Fruit fly (Drosophila melanogaster): ENCODE data around the gene Rpt5.

The Rpt5 gene

dm6 chr3R:23782456-23783402, 30.1 kb downstream of the Rpt5 start (continued):
- TF ChIP-seq CG16779 (tag; optimal IDR thresholded peaks at IDR 0.05) (peak; percentile 65), Hr4 (GFP tag; optimal IDR thresholded peaks at IDR 0.05) (peak; percentile 94), dsx (GFP tag; optimal IDR thresholded peaks at IDR 0.05; ENCODE audit: poor library complexity, severe bottlenecking) (peak; percentile 85), Eip78C (GFP tag) (peak; percentile 99), Met (GFP tag; optimal IDR thresholded peaks at IDR 0.05) (peak; percentile 94), fd85E (GFP tag; optimal IDR thresholded peaks at IDR 0.05) (peak; percentile 48), CG8632 (GFP tag; optimal IDR thresholded peaks at IDR 0.05) (peak; percentile 83), CG4318 (GFP tag; optimal IDR thresholded peaks at IDR 0.05) (peak; percentile 91), CG6276 (GFP tag; optimal IDR thresholded peaks at IDR 0.05) (peak; percentile 89), CG3032 (tag; optimal IDR thresholded peaks at IDR 0.05) (peak; percentile 88), Ets21C (GFP tag; optimal IDR thresholded peaks at IDR 0.05) (peak; percentile 75)

- TF ChIP-seq vri (GFP tag; optimal IDR thresholded peaks at IDR 0.05) (peak; percentile 58), acj6 (GFP tag; optimal IDR thresholded peaks at IDR 0.05) (no peak)
These were observed 30.7 kb downstream of the Rpt5 start for dm6 chr3R:23783403-23783757.

dm6 chr3R:23783961-23784360, 31.3 kb downstream of the Rpt5 start:
- peak; percentile 67 to 84 for TF ChIP-seq salr (GFP tag; optimal IDR thresholded peaks at IDR 0.05)
- TF ChIP-seq CG4318 (GFP tag; optimal IDR thresholded peaks at IDR 0.05) = peak; percentile 86
- TF ChIP-seq fd85E (GFP tag; optimal IDR thresholded peaks at IDR 0.05) = peak; percentile 37
- peak; percentile 90 for TF ChIP-seq OdsH (GFP tag; optimal IDR thresholded peaks at IDR 0.05)
- peak; percentile 75 for TF ChIP-seq Smox (GFP tag; optimal IDR thresholded peaks at IDR 0.05)
- peak; percentile 80 for TF ChIP-seq CG11762 (GFP tag; optimal IDR thresholded peaks at IDR 0.05; ENCODE audit: insufficient read depth)
- TF ChIP-seq CG11902 (GFP tag; optimal IDR thresholded peaks at IDR 0.05) = peak; percentile 66
- TF ChIP-seq Blimp-1 (GFP tag; optimal IDR thresholded peaks at IDR 0.05) = peak; percentile 1
- TF ChIP-seq CG1621 (tag; optimal IDR thresholded peaks at IDR 0.05) = peak; percentile 85
- no peak for TF ChIP-seq Eip93F (GFP tag; optimal IDR thresholded peaks at IDR 0.05)
- peak; percentile 85 for TF ChIP-seq spab (GFP tag; optimal IDR thresholded peaks at IDR 0.05)
- peak; percentile 97 for TF ChIP-seq Eip78C (GFP tag)
- peak; percentile 90 for TF ChIP-seq Hr4 (GFP tag; optimal IDR thresholded peaks at IDR 0.05)
- TF ChIP-seq topi (GFP tag; optimal IDR thresholded peaks at IDR 0.05) = peak; percentile 86
- peak; percentile 82 for TF ChIP-seq dac (GFP tag; optimal IDR thresholded peaks at IDR 0.05)
- peak; percentile 90 for TF ChIP-seq CG10631 (GFP tag; optimal IDR thresholded peaks at IDR 0.05)
- TF ChIP-seq ss (GFP tag; optimal IDR thresholded peaks at IDR 0.05) = peak; percentile 86 to 87
- peak; percentile 90 for TF ChIP-seq acj6 (GFP tag; optimal IDR thresholded peaks at IDR 0.05)
- TF ChIP-seq CG11294 (GFP tag; IDR thresholded peaks at IDR 0.05) = peak; percentile 65
- TF ChIP-seq CG32006 (GFP tag; optimal IDR thresholded peaks at IDR 0.05) = peak; percentile 94
- peak; percentile 84 for TF ChIP-seq CG34406 (GFP tag; optimal IDR thresholded peaks at IDR 0.05)
- TF ChIP-seq Lpt (GFP tag; optimal IDR thresholded peaks at IDR 0.05) = peak; percentile 83
- peak; percentile 74 for TF ChIP-seq CG9139 (GFP tag; optimal IDR thresholded peaks at IDR 0.05)
- TF ChIP-seq esn (GFP tag; optimal IDR thresholded peaks at IDR 0.05) = peak; percentile 84
- TF ChIP-seq achi (GFP tag; optimal IDR thresholded peaks at IDR 0.05) = peak; percentile 87
- peak; percentile 60 for TF ChIP-seq Ets21C (GFP tag; optimal IDR thresholded peaks at IDR 0.05)
- peak; percentile 84 for TF ChIP-seq net (GFP tag; optimal IDR thresholded peaks at IDR 0.05)
- TF ChIP-seq CG8632 (GFP tag; optimal IDR thresholded peaks at IDR 0.05) = peak; percentile 86
- peak; percentile 76 for TF ChIP-seq eg (GFP tag; IDR thresholded peaks at IDR 0.05)
- peak; percentile 73 for TF ChIP-seq Sox15 (GFP tag; optimal IDR thresholded peaks at IDR 0.05)
- peak; percentile 80 for TF ChIP-seq CG6163 (GFP tag; IDR thresholded peaks at IDR 0.05)
- peak; percentile 78 for TF ChIP-seq Sox102F (GFP tag; optimal IDR thresholded peaks at IDR 0.05)
- TF ChIP-seq fd59A (GFP tag; optimal IDR thresholded peaks at IDR 0.05) = peak; percentile 86
- peak; percentile 85 for TF ChIP-seq Met (GFP tag; optimal IDR thresholded peaks at IDR 0.05)
- TF ChIP-seq CG6808 (GFP tag; optimal IDR thresholded peaks at IDR 0.05) = peak; percentile 87
- peak; percentile 90 for TF ChIP-seq Eip75B (GFP tag; optimal IDR thresholded peaks at IDR 0.05)
- peak; percentile 86 for TF ChIP-seq CG10669 (GFP tag; optimal IDR thresholded peaks at IDR 0.05)
- peak; percentile 83 for TF ChIP-seq dsx (GFP tag; optimal IDR thresholded peaks at IDR 0.05; ENCODE audit: poor library complexity, severe bottlenecking)
- TF ChIP-seq vri (GFP tag; optimal IDR thresholded peaks at IDR 0.05) = peak; percentile 11
- TF ChIP-seq pdm3 (GFP tag; optimal IDR thresholded peaks at IDR 0.05) = peak; percentile 91

Measured in whole organism, prepupa.